Worm (Caenorhabditis elegans): ENCODE measurements around the gene rsef-1.

DNA sequence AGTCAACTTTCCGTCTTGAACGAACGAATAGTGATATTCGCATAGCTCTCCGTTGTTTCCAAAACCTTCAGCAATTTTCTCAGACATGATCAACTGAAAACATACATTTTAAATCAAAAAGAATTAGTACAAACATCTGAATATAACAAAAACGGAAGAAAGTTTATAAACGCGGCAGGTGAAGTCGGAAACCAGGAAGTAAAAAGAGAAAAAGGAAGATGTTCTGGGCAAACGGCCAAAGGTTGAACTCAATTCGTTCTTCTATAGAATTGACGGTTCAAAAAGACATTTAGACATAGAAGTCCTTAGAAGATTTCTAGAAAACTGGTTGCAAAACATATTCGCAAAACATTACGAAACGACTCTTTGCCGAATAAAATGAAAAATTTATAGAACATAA lies 28.0 kb upstream of the rsef-1 start, which contains the start of gene F52E4.5:
- TF ChIP-seq unc-62 (GFP tag; optimal IDR thresholded peaks at IDR 0.05) (no peak), lin-13 (tag; optimal IDR thresholded peaks at IDR 0.05) (no peak), elt-3 (tag; optimal IDR thresholded peaks at IDR 0.05) (no peak), nhr-12 (tag; optimal IDR thresholded peaks at IDR 0.05) (no peak), sptf-1 (tag; optimal IDR thresholded peaks at IDR 0.05) (no peak), ztf-11 (tag; optimal IDR thresholded peaks at IDR 0.05) (no peak), nhr-76 (tag; optimal IDR thresholded peaks at IDR 0.05) (no peak), nhr-28 (tag; optimal IDR thresholded peaks at IDR 0.05) (no peak)

Data from whole organism, mixed stage, embryonic.